Worm (Caenorhabditis elegans): ENCODE measurements around the gene strd-1.

DNA sequence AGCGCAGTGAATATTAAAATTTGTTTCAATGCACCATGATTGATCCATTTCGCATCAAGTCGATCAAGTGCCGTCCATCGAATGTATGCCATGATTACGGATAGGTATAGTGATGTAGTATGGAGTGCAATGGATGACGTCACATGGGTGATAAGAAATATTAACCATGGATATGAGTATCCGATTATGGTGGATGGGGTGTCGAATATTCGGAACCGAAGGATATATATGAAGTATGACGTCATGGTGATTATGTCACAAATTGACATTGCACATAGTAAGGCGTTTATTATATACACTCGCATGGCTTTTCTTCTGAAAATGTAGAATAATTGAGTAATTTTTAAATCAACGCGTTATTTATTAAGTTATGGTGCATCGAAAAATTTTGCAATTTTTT, 46.8 kb downstream of the strd-1 start:
- TF ChIP-seq dmd-9 (GFP tag; IDR thresholded peaks at IDR 0.05) (no peak), pha-4 (GFP tag; IDR thresholded peaks at IDR 0.05) (no peak), pha-4 (tag; optimal IDR thresholded peaks at IDR 0.05) (no peak), nhr-77 (tag; optimal IDR thresholded peaks at IDR 0.05) (no peak), nhr-237 (tag; optimal IDR thresholded peaks at IDR 0.05) (no peak), egl-27 (tag; optimal IDR thresholded peaks at IDR 0.05) (no peak), php-3 (GFP tag; IDR thresholded peaks at IDR 0.05) (no peak), nhr-48 (tag; optimal IDR thresholded peaks at IDR 0.05) (no peak), hlh-30 (tag; optimal IDR thresholded peaks at IDR 0.05; ENCODE audit: insufficient read depth) (no peak), Y75B8A.6 (GFP tag; IDR thresholded peaks at IDR 0.05) (no peak), snpc-4 (tag; optimal IDR thresholded peaks at IDR 0.05) (no peak), pqm-1 (tag; optimal IDR thresholded peaks at IDR 0.05) (no peak), rbr-2 (tag; optimal IDR thresholded peaks at IDR 0.05) (no peak), tra-1 (GFP tag; IDR thresholded peaks at IDR 0.05) (no peak), dpl-1 (GFP tag; optimal IDR thresholded peaks at IDR 0.05) (no peak)

All from whole organism, L4 larva.